Worm (Caenorhabditis elegans) whole organism, midembryonic: Measurements from ENCODE around the gene Y54G11A.4.

ENCODE experiments used
- T22C8.4 ChIP-seq: fragments of 200-800 bp; sonication (Bioruptor generic); IDR thresholded peaks from 2 replicates; pipeline ENCODE4 v1.3.6; 2022; ENCODE audit warnings: missing genetic modification characterization, missing compliant biosample characterization
- cog-1 ChIP-seq: sonication (generic microtip); optimal IDR thresholded peaks from 2 replicates; lab custom pipeline; 2016; ENCODE audit warnings: missing genetic modification characterization, missing compliant biosample characterization
- flt-1 ChIP-seq: fragments of 200-800 bp; sonication (Bioruptor generic); IDR thresholded peaks from 2 replicates; pipeline ENCODE4 v1.3.6; 2022; ENCODE audit warnings: missing genetic modification characterization, missing compliant biosample characterization
- klf-2 ChIP-seq: fragments of 200-800 bp; sonication (Bioruptor generic); conservative IDR thresholded peaks from 2 replicates; pipeline ENCODE4 v1.3.6; 2022; ENCODE audit warnings: missing genetic modification reagents, missing genetic modification characterization, missing compliant biosample characterization
- med-1 ChIP-seq: sonication (generic microtip); optimal IDR thresholded peaks from 2 replicates; lab custom pipeline; 2017; ENCODE audit warnings: missing genetic modification characterization, mild to moderate bottlenecking, missing compliant biosample characterization, antibody characterized with exemption, missing genetic modification reagents; ENCODE audit not compliant: insufficient read depth
- ref-1 ChIP-seq: fragments of 200-800 bp; sonication (Bioruptor generic); conservative IDR thresholded peaks from 2 replicates; pipeline ENCODE4 v1.3.6; 2022; ENCODE audit warnings: missing genetic modification reagents, missing genetic modification characterization, missing compliant biosample characterization
- tab-1 ChIP-seq: fragments of 200-800 bp; sonication (Bioruptor generic); IDR thresholded peaks from 2 replicates; pipeline ENCODE4 v1.3.6; 2022; ENCODE audit warnings: missing genetic modification characterization, missing compliant biosample characterization
- ztf-23 ChIP-seq: fragments of 200-800 bp; sonication (Bioruptor generic); IDR thresholded peaks from 2 replicates; pipeline ENCODE4 v1.3.6; 2022; ENCODE audit warnings: missing genetic modification reagents, missing genetic modification characterization, missing compliant biosample characterization
- ztf-29 ChIP-seq: fragments of 200-800 bp; sonication (Bioruptor generic); IDR thresholded peaks from 2 replicates; pipeline ENCODE4 v1.3.6; 2022; ENCODE audit warnings: missing genetic modification reagents, missing genetic modification characterization, missing compliant biosample characterization

The Y54G11A.4 gene

ce11 chrII:14252057-14252456 lies 40.6 kb upstream of the Y54G11A.4 start, which contains the start of gene Y54G11A.2:
Y54G11A.2 (plus strand) TSS chrII:14252357.
- TF ChIP-seq cog-1 (tag; lab: Kevin White, UChicago), result no peak
- TF ChIP-seq ztf-23 (GFP tag; lab: Robert Waterston, UW), result no peak
- TF ChIP-seq T22C8.4 (GFP tag; lab: Robert Waterston, UW), result no peak
- no peak for TF ChIP-seq med-1
- TF ChIP-seq ref-1 (GFP tag; lab: Robert Waterston, UW), result no peak
- TF ChIP-seq ztf-29 (GFP tag; lab: Robert Waterston, UW), result no peak
- TF ChIP-seq klf-2 (GFP tag; lab: Robert Waterston, UW), result no peak
- TF ChIP-seq flt-1, result no peak
- TF ChIP-seq tab-1 (GFP tag; lab: Robert Waterston, UW), result no peak

DNA sequence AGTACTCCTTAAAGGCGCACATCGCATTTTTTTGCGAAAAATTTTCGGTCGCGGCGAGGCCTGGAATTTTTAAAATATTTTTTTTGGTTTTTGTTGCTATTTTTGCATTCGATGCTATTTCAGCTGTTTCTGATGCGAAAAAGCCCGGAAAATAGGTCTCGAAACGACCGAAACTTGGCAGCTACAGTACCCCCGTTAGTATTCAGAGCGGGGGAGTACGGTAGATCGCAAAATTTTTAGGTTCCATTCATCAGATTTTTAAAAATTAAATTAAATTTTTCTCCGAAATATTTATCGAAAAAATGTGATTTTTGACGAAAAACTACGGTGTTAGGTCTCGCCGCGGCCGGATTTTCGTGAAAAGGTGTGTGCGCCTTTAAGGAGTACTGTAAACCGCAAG lies 36.8 kb upstream of the Y54G11A.4 start:
- no peak for TF ChIP-seq ref-1 (GFP tag; lab: Robert Waterston, UW)
- no peak for TF ChIP-seq ztf-29 (GFP tag; lab: Robert Waterston, UW)
- no peak for TF ChIP-seq cog-1 (tag; lab: Kevin White, UChicago)
- no peak for TF ChIP-seq T22C8.4 (GFP tag; lab: Robert Waterston, UW)
- no peak for TF ChIP-seq klf-2 (GFP tag; lab: Robert Waterston, UW)
- TF ChIP-seq ztf-23 (GFP tag; lab: Robert Waterston, UW), result no peak
- TF ChIP-seq flt-1, result no peak
- no peak for TF ChIP-seq tab-1 (GFP tag; lab: Robert Waterston, UW)
- no peak for TF ChIP-seq med-1

ce11 chrII:14256779-14257178 lies 35.8 kb upstream of the Y54G11A.4 start, which contains the start of gene Y54G11A.19:
Y54G11A.19 (minus strand) TSS chrII:14256879.
- TF ChIP-seq ztf-29 (GFP tag; lab: Robert Waterston, UW) (no peak), flt-1 (no peak), cog-1 (tag; lab: Kevin White, UChicago) (no peak), ref-1 (GFP tag; lab: Robert Waterston, UW) (no peak), ztf-23 (GFP tag; lab: Robert Waterston, UW) (no peak), tab-1 (GFP tag; lab: Robert Waterston, UW) (no peak)

DNA sequence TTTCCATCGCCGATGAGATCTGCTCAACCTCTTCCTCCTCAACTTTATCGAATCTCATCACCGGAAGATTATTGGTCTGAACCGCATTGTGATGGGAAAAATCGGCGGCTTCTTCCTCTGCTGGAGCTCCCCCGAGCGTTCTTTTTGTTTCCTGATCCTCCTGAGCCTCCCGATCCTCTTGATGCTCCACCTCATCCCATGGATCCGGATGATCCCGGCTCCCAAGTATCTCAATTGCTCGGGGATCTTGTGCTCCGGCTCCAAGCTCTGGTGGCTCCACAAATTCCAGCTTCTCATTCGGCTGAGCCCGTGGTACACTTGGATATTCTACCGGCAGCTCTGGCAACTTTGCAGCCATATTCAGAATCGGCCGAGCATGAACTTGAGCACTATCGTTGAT lies 34.7 kb upstream of the Y54G11A.4 start:
- no peak for TF ChIP-seq med-1
- no peak for TF ChIP-seq ztf-23 (GFP tag; lab: Robert Waterston, UW)
- TF ChIP-seq ztf-29 (GFP tag; lab: Robert Waterston, UW), result no peak
- TF ChIP-seq T22C8.4 (GFP tag; lab: Robert Waterston, UW), result no peak
- TF ChIP-seq klf-2 (GFP tag; lab: Robert Waterston, UW), result no peak
- TF ChIP-seq tab-1 (GFP tag; lab: Robert Waterston, UW), result no peak
- no peak for TF ChIP-seq flt-1
- no peak for TF ChIP-seq ref-1 (GFP tag; lab: Robert Waterston, UW)
- no peak for TF ChIP-seq cog-1 (tag; lab: Kevin White, UChicago)

ce11 chrII:14269142-14269593 lies 23.5 kb upstream of the Y54G11A.4 start, which contains the start of gene Y54G11A.1:
Y54G11A.1 (minus strand) TSS chrII:14269192.
- TF ChIP-seq ztf-23 (GFP tag; lab: Robert Waterston, UW), result no peak
- no peak for TF ChIP-seq cog-1 (tag; lab: Kevin White, UChicago)
- no peak for TF ChIP-seq ztf-29 (GFP tag; lab: Robert Waterston, UW)
- TF ChIP-seq flt-1, result no peak
- no peak for TF ChIP-seq T22C8.4 (GFP tag; lab: Robert Waterston, UW)
- no peak for TF ChIP-seq tab-1 (GFP tag; lab: Robert Waterston, UW)
- no peak for TF ChIP-seq ref-1 (GFP tag; lab: Robert Waterston, UW)
- TF ChIP-seq klf-2 (GFP tag; lab: Robert Waterston, UW), result no peak
- no peak for TF ChIP-seq med-1

DNA sequence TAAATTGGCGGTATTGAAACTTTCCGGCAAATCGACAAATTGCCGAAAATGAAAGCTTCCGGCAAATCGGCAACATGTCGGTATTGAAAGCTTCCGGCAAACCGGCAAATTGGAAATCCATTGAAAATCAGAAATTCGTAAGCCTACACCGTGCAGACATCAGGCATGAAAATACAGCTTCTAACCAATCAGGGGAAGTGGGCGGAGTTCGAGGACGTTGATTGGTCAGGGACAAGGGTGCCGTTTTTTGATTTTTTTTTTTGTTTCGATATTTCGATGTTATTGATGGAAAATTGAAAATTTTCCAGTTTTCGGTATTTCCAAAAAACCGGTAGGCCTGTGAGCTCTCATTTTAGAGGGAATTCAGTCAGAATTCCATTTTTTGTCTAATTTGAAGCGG lies 22.8 kb upstream of the Y54G11A.4 start:
- TF ChIP-seq med-1 (no peak), ztf-23 (GFP tag; lab: Robert Waterston, UW) (no peak), klf-2 (GFP tag; lab: Robert Waterston, UW) (no peak), cog-1 (tag; lab: Kevin White, UChicago) (no peak), T22C8.4 (GFP tag; lab: Robert Waterston, UW) (no peak), flt-1 (no peak), ref-1 (GFP tag; lab: Robert Waterston, UW) (no peak), tab-1 (GFP tag; lab: Robert Waterston, UW) (no peak), ztf-29 (GFP tag; lab: Robert Waterston, UW) (no peak)

DNA sequence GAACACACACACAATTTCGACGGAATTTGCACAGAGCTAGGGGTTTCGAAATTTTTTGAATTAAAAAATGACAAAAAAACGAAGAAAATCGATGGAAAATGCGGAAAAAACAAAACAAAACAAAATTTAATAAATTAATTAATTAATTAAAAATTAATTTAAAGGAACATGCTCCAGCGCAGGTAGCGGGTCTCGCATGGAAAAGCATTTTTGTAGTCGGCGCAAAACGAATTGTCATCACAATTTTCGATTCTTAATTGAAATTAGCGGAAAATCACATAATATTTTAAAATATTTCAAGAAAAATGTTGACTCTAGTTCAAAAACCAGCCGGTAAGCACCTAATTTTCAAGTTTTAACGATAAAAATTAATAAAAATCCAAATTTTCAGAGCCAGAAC lies 16.2 kb upstream of the Y54G11A.4 start, which contains the start of gene Y54G11A.3:
Gene Y54G11A.3, plus strand, starts transcription at position 213 of the 400 bp plus-strand sequence.
- TF ChIP-seq T22C8.4 (GFP tag; lab: Robert Waterston, UW) (no peak), klf-2 (GFP tag; lab: Robert Waterston, UW) (no peak), cog-1 (tag; lab: Kevin White, UChicago) (no peak), tab-1 (GFP tag; lab: Robert Waterston, UW) (no peak), ztf-29 (GFP tag; lab: Robert Waterston, UW) (no peak), flt-1 (no peak), ztf-23 (GFP tag; lab: Robert Waterston, UW) (no peak), med-1 (no peak), ref-1 (GFP tag; lab: Robert Waterston, UW) (no peak)

DNA sequence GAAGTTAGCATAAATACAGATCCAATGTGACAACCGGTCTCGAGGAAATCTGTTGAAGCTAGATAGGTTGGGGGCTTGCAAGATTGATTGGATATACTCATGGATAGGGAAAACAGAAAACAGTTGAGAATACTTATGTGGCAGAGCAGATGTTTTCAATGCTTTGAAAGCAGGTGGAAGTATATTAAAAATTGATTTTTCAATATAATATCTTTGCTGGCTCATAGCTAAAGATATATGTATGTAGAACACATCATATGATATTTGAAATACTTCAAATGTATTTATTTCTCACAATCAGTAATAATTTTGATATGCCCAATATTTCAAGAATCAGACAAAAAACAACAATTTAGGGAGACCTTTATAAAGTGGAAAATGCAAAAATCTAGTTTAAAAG lies 5.3 kb upstream of the Y54G11A.4 start, which contains the start of gene srh-41:
Gene srh-41, minus strand, starts transcription at position 101 of the 400 bp plus-strand sequence.
- no peak for TF ChIP-seq tab-1 (GFP tag; lab: Robert Waterston, UW)
- TF ChIP-seq med-1, result no peak
- no peak for TF ChIP-seq ztf-23 (GFP tag; lab: Robert Waterston, UW)
- TF ChIP-seq ztf-29 (GFP tag; lab: Robert Waterston, UW), result no peak
- no peak for TF ChIP-seq flt-1
- TF ChIP-seq ref-1 (GFP tag; lab: Robert Waterston, UW), result no peak
- TF ChIP-seq cog-1 (tag; lab: Kevin White, UChicago), result no peak
- TF ChIP-seq T22C8.4 (GFP tag; lab: Robert Waterston, UW), result no peak
- no peak for TF ChIP-seq klf-2 (GFP tag; lab: Robert Waterston, UW)

- TF ChIP-seq klf-2 (GFP tag; lab: Robert Waterston, UW), result no peak
- TF ChIP-seq ztf-29 (GFP tag; lab: Robert Waterston, UW), result no peak
- no peak for TF ChIP-seq tab-1 (GFP tag; lab: Robert Waterston, UW)
Observed at ce11 chrII:14288968-14289367, 3.7 kb upstream of the Y54G11A.4 start, which contains the start of gene srh-42. srh-42 (minus strand) TSS chrII:14289068.
